Worm (Caenorhabditis elegans) whole organism, late embryonic: ENCODE measurements around the gene K02C4.5.

Experiments
- ama-1 ChIP-seq: fragments of 150-350 bp; optimal IDR thresholded peaks from 2 replicates; lab custom pipeline; 2014
- dmd-4 ChIP-seq: sonication (generic microtip); optimal IDR thresholded peaks from 2 replicates; lab custom pipeline; 2016; ENCODE audit warnings: borderline replicate concordance, missing genetic modification characterization, missing compliant biosample characterization
- elt-4 ChIP-seq: sonication (generic microtip); optimal IDR thresholded peaks from 2 replicates; lab custom pipeline; 2016; ENCODE audit warnings: missing genetic modification characterization, missing compliant biosample characterization
- hlh-6 ChIP-seq: sonication (generic microtip); optimal IDR thresholded peaks from 2 replicates; lab custom pipeline; 2016; ENCODE audit warnings: missing genotype, missing genetic modification characterization, missing compliant biosample characterization
- hlh-8 ChIP-seq: sonication (generic microtip); optimal IDR thresholded peaks from 2 replicates; lab custom pipeline; 2016; ENCODE audit warnings: missing genotype, missing genetic modification characterization, missing compliant biosample characterization
- madf-2 ChIP-seq: sonication (generic microtip); optimal IDR thresholded peaks from 2 replicates; lab custom pipeline; 2017; ENCODE audit warnings: missing genetic modification characterization, missing compliant biosample characterization
- odd-2 ChIP-seq: sonication (generic microtip); optimal IDR thresholded peaks from 2 replicates; lab custom pipeline; 2017; ENCODE audit warnings: antibody characterized with exemption, mild to moderate bottlenecking, missing genetic modification characterization, missing compliant biosample characterization
- pax-1 ChIP-seq: fragments of 150-350 bp; optimal IDR thresholded peaks from 2 replicates; lab custom pipeline; 2014; ENCODE audit warnings: missing biosample characterization, missing genetic modification characterization
- pha-4 ChIP-seq: fragments of 150-350 bp; optimal IDR thresholded peaks from 2 replicates; lab custom pipeline; 2018; ENCODE audit warnings: missing biosample characterization, missing genetic modification reagents, missing genetic modification characterization
- pqm-1 ChIP-seq: sonication (generic microtip); optimal IDR thresholded peaks from 2 replicates; lab custom pipeline; 2016; ENCODE audit warnings: missing genetic modification characterization, missing compliant biosample characterization
- unc-42 ChIP-seq: sonication (generic microtip); optimal IDR thresholded peaks from 2 replicates; lab custom pipeline; 2016; ENCODE audit warnings: missing genotype, missing genetic modification characterization, missing compliant biosample characterization

ce11 chrII:8037863-8038262 lies 40.4 kb upstream of the K02C4.5 start, which contains the start of gene C08B11.9:
- TF ChIP-seq dmd-4 (no peak), elt-4 (tag; lab: Kevin White, UChicago) (no peak), unc-42 (tag; lab: Kevin White, UChicago) (no peak), hlh-6 (no peak), madf-2 (tag; lab: Kevin White, UChicago) (no peak), pqm-1 (tag; lab: Kevin White, UChicago) (no peak), pha-4 (no peak), odd-2 (tag; lab: Kevin White, UChicago) (no peak), pax-1 (tag; lab: Kevin White, UChicago) (no peak), ama-1 (lab: Kevin White, UChicago) (no peak), hlh-8 (tag; lab: Kevin White, UChicago) (no peak)
